Fruit fly (Drosophila melanogaster): ENCODE measurements around the gene fz3.

fz3 gene

DNA sequence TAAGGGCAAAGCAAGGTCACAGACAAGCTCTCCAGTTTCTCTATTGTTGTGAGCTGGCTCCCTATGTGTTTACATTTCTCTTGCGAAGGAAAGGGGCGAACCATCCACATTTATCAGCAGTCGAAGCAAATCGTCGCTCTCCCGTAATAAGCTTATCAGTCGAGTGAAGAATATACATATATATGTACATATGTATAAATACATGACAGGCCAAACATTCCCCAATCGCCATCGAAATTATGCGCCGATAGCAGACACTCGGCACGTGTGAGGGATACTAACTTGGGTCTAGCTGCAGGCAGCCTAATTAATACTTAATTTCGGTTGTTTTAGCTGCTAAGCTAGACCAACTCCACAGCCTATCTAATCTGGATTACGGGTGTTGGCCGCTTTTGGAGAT, 12.9 kb upstream of the fz3 start:
- TF ChIP-seq pad (GFP tag; optimal IDR thresholded peaks at IDR 0.05) (no peak), CG14711 (tag; optimal IDR thresholded peaks at IDR 0.05) (no peak), CG7045 (GFP tag; optimal IDR thresholded peaks at IDR 0.05) (no peak), CG7101 (tag; optimal IDR thresholded peaks at IDR 0.05) (no peak), Hr96 (GFP tag; optimal IDR thresholded peaks at IDR 0.05) (no peak), Mnt (GFP tag; optimal IDR thresholded peaks at IDR 0.05) (no peak), ovo (GFP tag; optimal IDR thresholded peaks at IDR 0.05) (no peak), cnc (optimal IDR thresholded peaks at IDR 0.05) (no peak), cic (GFP tag; optimal IDR thresholded peaks at IDR 0.05) (no peak), toe (GFP tag; optimal IDR thresholded peaks at IDR 0.05) (no peak), CG33017 (tag; optimal IDR thresholded peaks at IDR 0.05) (no peak), Clk (GFP tag; optimal IDR thresholded peaks at IDR 0.05) (no peak), kay (GFP tag; ENCODE audit: borderline replicate concordance) (no peak), CG11617 (GFP tag; optimal IDR thresholded peaks at IDR 0.05) (no peak), Crg-1 (GFP tag; optimal IDR thresholded peaks at IDR 0.05) (no peak), bab1 (GFP tag; optimal IDR thresholded peaks at IDR 0.05) (no peak), CG1620 (GFP tag; optimal IDR thresholded peaks at IDR 0.05) (no peak), CG5204 (GFP tag; optimal IDR thresholded peaks at IDR 0.05) (no peak)

DNA sequence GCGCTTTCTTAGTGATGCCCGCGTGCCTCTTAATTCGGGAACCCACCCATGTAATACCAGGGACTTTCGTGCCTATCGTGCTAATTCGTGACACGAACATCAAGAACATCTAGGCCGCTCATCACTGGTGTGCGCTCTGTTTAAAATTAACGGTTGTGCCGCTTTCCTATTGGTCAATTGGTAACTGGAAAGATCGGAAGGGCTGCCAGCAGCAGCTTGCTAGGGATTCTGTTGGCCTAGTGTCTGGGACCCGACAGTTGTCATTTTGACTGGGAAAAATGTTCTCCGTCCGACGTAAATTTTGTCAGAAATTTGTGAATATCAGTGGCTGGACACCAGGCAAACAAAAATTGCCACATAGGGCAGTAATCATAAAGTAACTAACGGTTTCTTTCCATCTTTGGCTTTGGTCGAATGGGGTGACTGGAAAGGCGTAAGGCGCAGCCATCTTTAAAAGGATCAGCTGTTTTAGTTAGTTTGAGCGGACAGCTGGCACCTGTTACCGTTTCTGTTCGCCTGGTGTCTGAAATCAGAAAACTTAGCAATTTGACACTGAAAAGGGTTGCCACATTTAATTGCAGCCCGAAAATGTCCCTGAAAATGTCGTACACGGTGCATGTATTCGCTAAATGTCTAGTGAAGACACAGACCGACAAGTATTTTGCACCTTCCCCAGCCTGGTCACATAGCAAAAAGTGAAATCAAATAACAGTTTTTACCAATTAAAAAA, 10.7 kb upstream of the fz3 start, which contains the start of gene CG5273:
Gene CG5273, plus strand, starts transcription at position 703 of the 730 bp plus-strand sequence.
- TF ChIP-seq CG7101 (tag; optimal IDR thresholded peaks at IDR 0.05), result peak; percentile 39
- no peak for TF ChIP-seq CG5204 (GFP tag; optimal IDR thresholded peaks at IDR 0.05)
- no peak for TF ChIP-seq toe (GFP tag; optimal IDR thresholded peaks at IDR 0.05)
- TF ChIP-seq ovo (GFP tag; optimal IDR thresholded peaks at IDR 0.05), result peak; percentile 99
- peak; percentile 35 for TF ChIP-seq tj (GFP tag; optimal IDR thresholded peaks at IDR 0.05)
- no peak for TF ChIP-seq CG7045 (GFP tag; optimal IDR thresholded peaks at IDR 0.05)
- peak; percentile 14 for TF ChIP-seq CG1620 (GFP tag; optimal IDR thresholded peaks at IDR 0.05)
- TF ChIP-seq CG33017 (tag; optimal IDR thresholded peaks at IDR 0.05), result no peak
- TF ChIP-seq CG12768 (GFP tag; optimal IDR thresholded peaks at IDR 0.05), result peak; percentile 26
- peak; percentile 99 for TF ChIP-seq pad (GFP tag; optimal IDR thresholded peaks at IDR 0.05)
- no peak for TF ChIP-seq Clk (GFP tag; optimal IDR thresholded peaks at IDR 0.05)
- peak; percentile 82 for TF ChIP-seq bab1 (GFP tag; optimal IDR thresholded peaks at IDR 0.05)
- TF ChIP-seq cnc (optimal IDR thresholded peaks at IDR 0.05), result no peak
- TF ChIP-seq Mnt (GFP tag; optimal IDR thresholded peaks at IDR 0.05), result peak; percentile 43
- peak; percentile 12 for TF ChIP-seq CG11617 (GFP tag; optimal IDR thresholded peaks at IDR 0.05)
- peak; percentile 55 for TF ChIP-seq Hr96 (GFP tag; optimal IDR thresholded peaks at IDR 0.05)
- TF ChIP-seq CG14711 (tag; optimal IDR thresholded peaks at IDR 0.05), result peak; percentile 94
- no peak for TF ChIP-seq cic (GFP tag; optimal IDR thresholded peaks at IDR 0.05)
- TF ChIP-seq kay (GFP tag; ENCODE audit: borderline replicate concordance), result no peak
- TF ChIP-seq Crg-1 (GFP tag; optimal IDR thresholded peaks at IDR 0.05), result peak; percentile 15

DNA sequence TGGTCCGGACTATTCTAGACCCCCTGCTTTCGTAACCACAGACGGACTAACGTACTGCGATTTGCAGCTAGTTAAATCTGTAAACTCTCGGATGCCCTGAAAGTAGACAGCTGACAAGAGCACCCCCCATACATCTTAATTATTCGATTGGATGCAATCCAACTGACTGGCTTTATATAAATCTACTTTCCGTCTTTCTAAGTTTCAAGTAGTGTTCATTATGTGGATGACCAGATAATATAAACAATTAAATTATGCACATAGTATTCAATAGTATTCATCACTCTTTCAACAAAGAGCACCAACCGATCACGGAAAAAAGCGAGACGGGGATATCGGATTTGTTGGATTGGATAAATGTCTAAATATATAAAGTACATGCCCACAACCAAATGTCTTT, 7.7 kb upstream of the fz3 start:
- TF ChIP-seq CG33017 (tag; optimal IDR thresholded peaks at IDR 0.05) (peak; percentile 8), Clk (GFP tag; optimal IDR thresholded peaks at IDR 0.05) (no peak), Hr96 (GFP tag; optimal IDR thresholded peaks at IDR 0.05) (no peak), CG12768 (GFP tag; optimal IDR thresholded peaks at IDR 0.05) (peak; percentile 8), toe (GFP tag; optimal IDR thresholded peaks at IDR 0.05) (no peak), CG11617 (GFP tag; optimal IDR thresholded peaks at IDR 0.05) (no peak), tj (GFP tag; optimal IDR thresholded peaks at IDR 0.05) (no peak), Crg-1 (GFP tag; optimal IDR thresholded peaks at IDR 0.05) (no peak), cic (GFP tag; optimal IDR thresholded peaks at IDR 0.05) (no peak), ovo (GFP tag; optimal IDR thresholded peaks at IDR 0.05) (no peak), CG7045 (GFP tag; optimal IDR thresholded peaks at IDR 0.05) (no peak)

DNA sequence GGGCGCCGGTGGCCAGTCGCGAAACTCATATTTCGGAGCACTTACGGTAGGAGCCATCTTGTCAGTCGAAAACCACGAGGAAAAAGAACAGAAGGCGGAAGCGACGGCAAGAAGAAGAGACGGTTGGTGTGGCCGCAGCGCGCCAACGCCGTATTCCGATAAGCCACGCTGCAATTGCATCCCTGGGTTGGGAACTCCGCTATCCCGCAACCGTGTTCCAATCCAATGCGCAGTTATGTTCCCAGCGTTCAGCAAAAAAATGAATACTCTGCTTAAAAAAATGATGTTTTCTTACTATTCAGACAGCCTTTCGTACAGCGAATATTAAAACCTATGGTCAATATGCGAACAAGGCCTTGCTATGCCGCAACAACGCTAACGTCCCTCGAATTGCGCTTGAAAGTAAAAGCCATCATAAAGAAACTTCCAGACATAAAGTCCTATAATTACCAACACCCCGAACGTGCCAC, 4.7 kb upstream of the fz3 start, which contains the start of gene RpL22:
Gene RpL22, minus strand, starts transcription at position 92 of the 470 bp plus-strand sequence.
- TF ChIP-seq toe (GFP tag; optimal IDR thresholded peaks at IDR 0.05), result peak; percentile 13
- TF ChIP-seq bab1 (GFP tag; optimal IDR thresholded peaks at IDR 0.05), result peak; percentile 95
- peak; percentile 98 for TF ChIP-seq CG1620 (GFP tag; optimal IDR thresholded peaks at IDR 0.05)
- peak; percentile 42 for TF ChIP-seq CG33017 (tag; optimal IDR thresholded peaks at IDR 0.05)
- peak; percentile 96 for TF ChIP-seq ovo (GFP tag; optimal IDR thresholded peaks at IDR 0.05)
- peak; percentile 48 for TF ChIP-seq CG7045 (GFP tag; optimal IDR thresholded peaks at IDR 0.05)
- TF ChIP-seq cic (GFP tag; optimal IDR thresholded peaks at IDR 0.05), result peak; percentile 76
- TF ChIP-seq CG11617 (GFP tag; optimal IDR thresholded peaks at IDR 0.05), result peak; percentile 95
- peak; percentile 68 for TF ChIP-seq CG12768 (GFP tag; optimal IDR thresholded peaks at IDR 0.05)
- TF ChIP-seq pad (GFP tag; optimal IDR thresholded peaks at IDR 0.05), result peak; percentile 83
- TF ChIP-seq CG7101 (tag; optimal IDR thresholded peaks at IDR 0.05), result peak; percentile 93
- TF ChIP-seq CG14711 (tag; optimal IDR thresholded peaks at IDR 0.05), result peak; percentile 68
- TF ChIP-seq CG5204 (GFP tag; optimal IDR thresholded peaks at IDR 0.05), result peak; percentile 11
- TF ChIP-seq Clk (GFP tag; optimal IDR thresholded peaks at IDR 0.05), result peak; percentile 5
- peak; percentile 94 for TF ChIP-seq Hr96 (GFP tag; optimal IDR thresholded peaks at IDR 0.05)
- peak; percentile 94 for TF ChIP-seq Crg-1 (GFP tag; optimal IDR thresholded peaks at IDR 0.05)
- TF ChIP-seq cnc (optimal IDR thresholded peaks at IDR 0.05), result no peak
- TF ChIP-seq tj (GFP tag; optimal IDR thresholded peaks at IDR 0.05), result peak; percentile 90
- peak; percentile 97 for TF ChIP-seq Mnt (GFP tag; optimal IDR thresholded peaks at IDR 0.05)
- no peak for TF ChIP-seq kay (GFP tag; ENCODE audit: borderline replicate concordance)

DNA sequence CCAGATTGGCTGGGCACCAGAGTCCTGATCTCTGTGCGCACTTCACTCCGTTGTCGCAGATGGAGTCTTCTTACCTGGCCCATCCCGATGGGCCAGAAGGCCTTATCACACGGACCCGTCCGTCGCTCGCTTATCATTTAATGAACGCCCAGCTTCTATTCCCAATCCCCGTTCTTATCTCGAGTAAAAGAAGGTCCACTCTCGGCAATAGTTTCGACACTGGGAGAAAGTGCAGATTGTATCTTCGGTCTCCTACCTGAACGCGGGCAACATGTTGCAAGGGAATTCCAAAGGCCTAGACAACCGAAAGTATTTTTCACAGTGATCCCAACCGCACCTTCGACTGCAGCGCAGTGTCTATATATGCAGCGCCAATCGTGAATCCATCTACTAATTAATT, 3.7 kb upstream of the fz3 start:
- TF ChIP-seq Crg-1 (GFP tag; optimal IDR thresholded peaks at IDR 0.05) (no peak), CG7101 (tag; optimal IDR thresholded peaks at IDR 0.05) (no peak), ovo (GFP tag; optimal IDR thresholded peaks at IDR 0.05) (no peak), cic (GFP tag; optimal IDR thresholded peaks at IDR 0.05) (no peak), Clk (GFP tag; optimal IDR thresholded peaks at IDR 0.05) (no peak), bab1 (GFP tag; optimal IDR thresholded peaks at IDR 0.05) (no peak), CG33017 (tag; optimal IDR thresholded peaks at IDR 0.05) (no peak), CG5204 (GFP tag; optimal IDR thresholded peaks at IDR 0.05) (no peak), CG1620 (GFP tag; optimal IDR thresholded peaks at IDR 0.05) (no peak), tj (GFP tag; optimal IDR thresholded peaks at IDR 0.05) (no peak)
